Worm (Caenorhabditis elegans) whole organism, L3 larva: ENCODE results near the gene del-2.

Experiments
- aly-2 ChIP-seq: fragments of 150-350 bp; optimal IDR thresholded peaks from 2 replicates; lab custom pipeline; 2014; ENCODE audit warnings: missing biosample characterization, missing genetic modification characterization
- ceh-16 ChIP-seq: sonication (generic microtip); optimal IDR thresholded peaks from 2 replicates; lab custom pipeline; 2017; ENCODE audit warnings: missing biosample characterization, missing genetic modification characterization
- mdl-1 ChIP-seq: fragments of 150-350 bp; optimal IDR thresholded peaks from 2 replicates; lab custom pipeline; 2014; ENCODE audit warnings: missing biosample characterization, missing genetic modification characterization
- nhr-11 ChIP-seq: fragments of 150-350 bp; optimal IDR thresholded peaks from 2 replicates; lab custom pipeline; 2014; ENCODE audit warnings: missing biosample characterization, missing genetic modification characterization
- skn-1 ChIP-seq: fragments of 150-350 bp; optimal IDR thresholded peaks from 2 replicates; lab custom pipeline; 2014; ENCODE audit warnings: missing biosample characterization, missing genetic modification characterization
- snpc-4 ChIP-seq: fragments of 150-350 bp; optimal IDR thresholded peaks from 2 replicates; lab custom pipeline; 2014; ENCODE audit warnings: missing biosample characterization, missing genetic modification characterization
- unc-62 ChIP-seq: fragments of 150-350 bp; sonication (generic microtip); optimal IDR thresholded peaks from 4 replicates; lab custom pipeline; 2014; ENCODE audit warnings: missing biosample characterization, missing genetic modification reagents, missing genetic modification characterization
- ztf-11 ChIP-seq: fragments of 150-350 bp; optimal IDR thresholded peaks from 2 replicates; lab custom pipeline; 2014; ENCODE audit warnings: missing biosample characterization, missing genetic modification characterization

DNA sequence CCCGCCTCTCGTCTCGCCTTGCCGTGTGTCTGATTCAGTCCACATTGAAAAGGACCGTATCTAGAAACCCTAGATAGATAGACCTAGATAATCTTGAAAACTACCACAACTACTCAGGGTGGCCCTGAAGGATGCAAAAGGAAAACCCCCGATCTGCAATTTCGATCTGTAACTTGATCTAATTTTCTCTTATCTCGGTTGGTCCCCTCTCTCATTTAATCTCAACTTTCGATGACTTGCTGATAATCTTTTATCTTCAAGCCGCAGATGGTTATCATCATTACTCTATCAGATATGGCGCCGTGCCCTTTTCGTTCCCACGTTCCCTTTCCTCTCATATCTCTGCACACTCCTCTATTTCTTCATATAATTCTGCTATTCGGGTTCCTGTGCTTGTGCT, 26.3 kb downstream of the del-2 start:
- TF ChIP-seq ceh-16 (tag; lab: Kevin White, UChicago): peak; percentile 47
- no peak for TF ChIP-seq nhr-11 (tag; lab: Kevin White, UChicago)
- TF ChIP-seq aly-2: no peak
- no peak for TF ChIP-seq unc-62 (GFP tag; lab: Kevin White, UChicago)
- no peak for TF ChIP-seq snpc-4 (tag; lab: Kevin White, UChicago)
- TF ChIP-seq mdl-1 (tag; lab: Kevin White, UChicago): no peak
- TF ChIP-seq skn-1 (tag; lab: Kevin White, UChicago): no peak
- TF ChIP-seq ztf-11 (tag; lab: Kevin White, UChicago): no peak
